Worm (Caenorhabditis elegans) whole organism, early embryonic: ENCODE results near the gene bris-1.

ENCODE experiments used
- B0310.2 ChIP-seq: sonication (generic microtip); optimal IDR thresholded peaks from 2 replicates; lab custom pipeline; 2016; ENCODE audit warnings: mild to moderate bottlenecking, missing genetic modification characterization, missing compliant biosample characterization
- ama-1 ChIP-seq: fragments of 150-350 bp; optimal IDR thresholded peaks from 2 replicates; lab custom pipeline; 2014
- hmg-4 ChIP-seq: fragments of 200-800 bp; sonication (Bioruptor generic); optimal IDR thresholded peaks from 2 replicates; lab custom pipeline; 2018; ENCODE audit warnings: mild to moderate bottlenecking, missing genetic modification characterization, missing compliant biosample characterization
- hnd-1 ChIP-seq: sonication (generic microtip); optimal IDR thresholded peaks from 2 replicates; lab custom pipeline; 2016; ENCODE audit warnings: missing genetic modification characterization, missing compliant biosample characterization
- tbx-11 ChIP-seq: fragments of 200-800 bp; sonication (Bioruptor generic); IDR thresholded peaks from 2 replicates; pipeline ENCODE4 v1.3.6; 2022; ENCODE audit warnings: missing genetic modification characterization, missing compliant biosample characterization
- tbx-37 ChIP-seq: fragments of 200-800 bp; sonication (Bioruptor generic); conservative IDR thresholded peaks from 2 replicates; pipeline ENCODE4 v1.3.6; 2022; ENCODE audit warnings: missing genetic modification reagents, missing genetic modification characterization, missing compliant biosample characterization
- tra-4 ChIP-seq: sonication (generic microtip); optimal IDR thresholded peaks from 2 replicates; lab custom pipeline; 2017; ENCODE audit warnings: missing genetic modification characterization, missing compliant biosample characterization

ce11 chrIV:3853557-3853956 is 34.4 kb upstream of the bris-1 start:
- TF ChIP-seq ama-1 (lab: Kevin White, UChicago) = no peak
- no peak for TF ChIP-seq tbx-37 (GFP tag; lab: Robert Waterston, UW)
- TF ChIP-seq hnd-1 = no peak
- no peak for TF ChIP-seq hmg-4
- no peak for TF ChIP-seq B0310.2 (tag; lab: Kevin White, UChicago)
- TF ChIP-seq tbx-11 (GFP tag; lab: Robert Waterston, UW) = no peak
- no peak for TF ChIP-seq tra-4 (tag; lab: Kevin White, UChicago)
